Worm (Caenorhabditis elegans) whole organism, young adult: ENCODE results near the gene hrpa-1.
A peak's percentile ranks its signal among the peaks of the same experiment; 100 is the strongest.

Experiments
- B0261.1 ChIP-seq: sonication (generic microtip); optimal IDR thresholded peaks from 2 replicates; lab custom pipeline; 2016; ENCODE audit warnings: mild to moderate bottlenecking, missing genetic modification characterization, moderate library complexity, missing compliant biosample characterization
- C06A6.2 ChIP-seq: fragments of 200-800 bp; sonication (Bioruptor generic); conservative IDR thresholded peaks from 2 replicates; pipeline ENCODE4 v1.3.6; 2022; ENCODE audit warnings: missing genetic modification characterization, missing compliant biosample characterization
- F23B12.7 ChIP-seq: sonication (generic microtip); optimal IDR thresholded peaks from 2 replicates; lab custom pipeline; 2017; ENCODE audit warnings: missing genetic modification characterization, mild to moderate bottlenecking, missing compliant biosample characterization, antibody characterized with exemption, moderate library complexity; ENCODE audit not compliant: insufficient read depth
- F37B4.10 ChIP-seq: fragments of 200-800 bp; sonication (Bioruptor generic); IDR thresholded peaks from 2 replicates; pipeline ENCODE4 v1.3.6; 2022; ENCODE audit warnings: missing genetic modification characterization, missing compliant biosample characterization
- F52B5.7 ChIP-seq: sonication (generic microtip); optimal IDR thresholded peaks from 2 replicates; lab custom pipeline; 2016; ENCODE audit warnings: mild to moderate bottlenecking, missing genetic modification characterization, missing compliant biosample characterization
- F55B11.4 ChIP-seq: sonication (generic microtip); optimal IDR thresholded peaks from 2 replicates; lab custom pipeline; 2016; ENCODE audit warnings: missing compliant biosample characterization, missing genetic modification characterization, borderline replicate concordance; ENCODE audit not compliant: insufficient read depth
- F57C9.4 ChIP-seq: sonication (generic microtip); optimal IDR thresholded peaks from 2 replicates; lab custom pipeline; 2017; ENCODE audit warnings: mild to moderate bottlenecking, missing genetic modification characterization, missing compliant biosample characterization
- Y67H2A.10 ChIP-seq: fragments of 200-800 bp; sonication (Bioruptor generic); conservative IDR thresholded peaks from 2 replicates; pipeline ENCODE4 v1.3.6; 2022; ENCODE audit warnings: missing genetic modification reagents, missing genetic modification characterization, missing compliant biosample characterization
- Y79H2A.3 ChIP-seq: fragments of 200-800 bp; sonication (Bioruptor generic); conservative IDR thresholded peaks from 2 replicates; pipeline ENCODE4 v1.3.6; 2022; ENCODE audit warnings: missing genetic modification reagents, missing genetic modification characterization, missing compliant biosample characterization
- aptf-2 ChIP-seq: fragments of 200-800 bp; sonication (Bioruptor generic); conservative IDR thresholded peaks from 2 replicates; pipeline ENCODE4 v1.3.6; 2022; ENCODE audit warnings: missing genetic modification reagents, missing genetic modification characterization, missing compliant biosample characterization
- athp-1 ChIP-seq: sonication (generic microtip); optimal IDR thresholded peaks from 2 replicates; lab custom pipeline; 2017; ENCODE audit warnings: mild to moderate bottlenecking, missing genetic modification characterization, missing compliant biosample characterization
- attf-3 ChIP-seq: fragments of 200-800 bp; sonication (Bioruptor generic); conservative IDR thresholded peaks from 2 replicates; pipeline ENCODE4 v1.3.6; 2022; ENCODE audit warnings: missing genetic modification reagents, missing genetic modification characterization, missing compliant biosample characterization
- bed-1 ChIP-seq: fragments of 200-800 bp; sonication (Bioruptor generic); IDR thresholded peaks from 2 replicates; pipeline ENCODE4 v1.3.6; 2022; ENCODE audit warnings: missing genetic modification reagents, missing genetic modification characterization, missing compliant biosample characterization
- cebp-2 ChIP-seq: fragments of 200-800 bp; sonication (Bioruptor generic); IDR thresholded peaks from 2 replicates; pipeline ENCODE4 v1.3.6; 2022; ENCODE audit warnings: missing genetic modification characterization, missing compliant biosample characterization
- ceh-27 ChIP-seq: fragments of 200-800 bp; sonication (Bioruptor generic); optimal IDR thresholded peaks from 2 replicates; lab custom pipeline; 2018; ENCODE audit warnings: mild to moderate bottlenecking, missing genetic modification characterization, moderate library complexity, missing compliant biosample characterization
- ceh-79 ChIP-seq: sonication (generic microtip); optimal IDR thresholded peaks from 2 replicates; lab custom pipeline; 2017; ENCODE audit warnings: mild to moderate bottlenecking, missing genetic modification characterization, missing compliant biosample characterization
- chd-7 ChIP-seq: sonication (generic microtip); optimal IDR thresholded peaks from 2 replicates; lab custom pipeline; 2016; ENCODE audit warnings: mild to moderate bottlenecking, missing genetic modification characterization, moderate library complexity, missing compliant biosample characterization
- dpff-1 ChIP-seq: sonication (generic microtip); optimal IDR thresholded peaks from 2 replicates; lab custom pipeline; 2017; ENCODE audit warnings: mild to moderate bottlenecking, missing genetic modification characterization, missing compliant biosample characterization
- egrh-3 ChIP-seq: fragments of 200-800 bp; sonication (Bioruptor generic); IDR thresholded peaks from 2 replicates; pipeline ENCODE4 v1.3.6; 2022; ENCODE audit warnings: missing genetic modification reagents, missing genetic modification characterization, missing compliant biosample characterization
- ekl-4 ChIP-seq: fragments of 200-800 bp; sonication (Bioruptor generic); IDR thresholded peaks from 2 replicates; pipeline ENCODE4 v1.3.6; 2022; ENCODE audit warnings: missing genetic modification reagents, missing genetic modification characterization, missing compliant biosample characterization
- him-1 ChIP-seq: sonication (generic microtip); optimal IDR thresholded peaks from 2 replicates; lab custom pipeline; 2016; ENCODE audit warnings: missing genotype, missing genetic modification reagents, missing genetic modification characterization, missing compliant biosample characterization
- hmg-20 ChIP-seq: fragments of 200-800 bp; sonication (Bioruptor generic); IDR thresholded peaks from 2 replicates; pipeline ENCODE4 v1.3.6; 2022; ENCODE audit warnings: missing genetic modification reagents, missing genetic modification characterization, missing compliant biosample characterization
- hsf-1 ChIP-seq: fragments of 200-800 bp; sonication (Bioruptor generic); IDR thresholded peaks from 2 replicates; pipeline ENCODE4 v1.3.6; 2022; ENCODE audit warnings: missing genetic modification reagents, missing genetic modification characterization, missing compliant biosample characterization
- lag-1 ChIP-seq: fragments of 200-800 bp; sonication (Bioruptor generic); IDR thresholded peaks from 2 replicates; pipeline ENCODE4 v1.3.6; 2022; ENCODE audit warnings: missing genetic modification reagents, missing genetic modification characterization, missing compliant biosample characterization
- lin-35 ChIP-seq, 3 experiments: fragments of 150-350 bp in 2 of 3; sonication (generic microtip) in 1 of 3; optimal IDR thresholded peaks; 2 replicates each; lab custom pipeline; 2014 to 2018; ENCODE audit warnings: missing biosample characterization in 3 of 3, missing genetic modification characterization in 3 of 3, missing genetic modification reagents in 3 of 3
- lin-40 ChIP-seq: sonication (generic microtip); optimal IDR thresholded peaks from 2 replicates; lab custom pipeline; 2016; ENCODE audit warnings: missing genetic modification characterization, mild to moderate bottlenecking, missing compliant biosample characterization, missing genotype, missing genetic modification reagents
- lsl-1 ChIP-seq: fragments of 200-800 bp; sonication (Bioruptor generic); optimal IDR thresholded peaks from 2 replicates; lab custom pipeline; 2018; ENCODE audit warnings: mild to moderate bottlenecking, missing genetic modification characterization, moderate library complexity, missing compliant biosample characterization
- lsy-27 ChIP-seq: sonication (generic microtip); optimal IDR thresholded peaks from 2 replicates; lab custom pipeline; 2017; ENCODE audit warnings: missing genetic modification characterization, mild to moderate bottlenecking, missing compliant biosample characterization, antibody characterized with exemption, missing genotype, borderline replicate concordance; ENCODE audit not compliant: insufficient read depth
- madf-3 ChIP-seq: fragments of 200-800 bp; sonication (Bioruptor generic); IDR thresholded peaks from 2 replicates; pipeline ENCODE4 v1.3.6; 2022; ENCODE audit warnings: missing genetic modification reagents, missing genetic modification characterization, missing compliant biosample characterization
- mcd-1 ChIP-seq: fragments of 200-800 bp; sonication (Bioruptor generic); IDR thresholded peaks from 2 replicates; pipeline ENCODE4 v1.3.6; 2022; ENCODE audit warnings: missing genetic modification reagents, missing genetic modification characterization, missing compliant biosample characterization
- mes-4 ChIP-seq: sonication (generic microtip); optimal IDR thresholded peaks from 2 replicates; lab custom pipeline; 2016; ENCODE audit warnings: missing genotype, missing genetic modification characterization, missing compliant biosample characterization
- nfya-1 ChIP-seq: sonication (generic microtip); optimal IDR thresholded peaks from 2 replicates; lab custom pipeline; 2017; ENCODE audit warnings: antibody characterized with exemption, missing compliant biosample characterization, missing genetic modification characterization, borderline replicate concordance; ENCODE audit not compliant: insufficient read depth
- nfyb-1 ChIP-seq: fragments of 200-800 bp; sonication (Bioruptor generic); IDR thresholded peaks from 2 replicates; pipeline ENCODE4 v1.3.6; 2022; ENCODE audit warnings: missing genetic modification reagents, missing genetic modification characterization, missing compliant biosample characterization
- nhr-80 ChIP-seq: sonication (generic microtip); optimal IDR thresholded peaks from 2 replicates; lab custom pipeline; 2016; ENCODE audit warnings: missing genetic modification characterization, missing compliant biosample characterization
- nhr-90 ChIP-seq: sonication (generic microtip); optimal IDR thresholded peaks from 2 replicates; lab custom pipeline; 2016; ENCODE audit warnings: missing genotype, mild to moderate bottlenecking, missing genetic modification characterization, missing compliant biosample characterization
- rpc-1 ChIP-seq, 2 experiments: fragments of 150-350 bp in 1 of 2; sonication (generic microtip) in 1 of 2; optimal IDR thresholded peaks; 2 replicates each; lab custom pipeline; 2014 to 2018; ENCODE audit warnings: missing biosample characterization in 1 of 2, missing genetic modification characterization in 1 of 2, missing genetic modification reagents in 1 of 2, missing genotype in 1 of 2
- sdz-38 ChIP-seq: sonication (generic microtip); optimal IDR thresholded peaks from 2 replicates; lab custom pipeline; 2016; ENCODE audit warnings: missing genotype, missing genetic modification characterization, missing compliant biosample characterization
- snpc-1.1 ChIP-seq: sonication (generic microtip); optimal IDR thresholded peaks from 2 replicates; lab custom pipeline; 2017; ENCODE audit warnings: missing genetic modification characterization, mild to moderate bottlenecking, missing compliant biosample characterization, antibody characterized with exemption, moderate library complexity, missing genotype, missing genetic modification reagents; ENCODE audit not compliant: insufficient read depth
- snpc-3.4 ChIP-seq: sonication (generic microtip); optimal IDR thresholded peaks from 2 replicates; lab custom pipeline; 2017; ENCODE audit warnings: missing genetic modification characterization, mild to moderate bottlenecking, missing compliant biosample characterization, antibody characterized with exemption, moderate library complexity, missing genotype, missing genetic modification reagents
- snpc-4 ChIP-seq, 5 experiments: fragments of 150-350 bp in 1 of 5; sonication (generic microtip) in 4 of 5; optimal IDR thresholded peaks; 2 replicates each; lab custom pipeline; 2014 to 2018; ENCODE audit warnings: missing genetic modification characterization in 5 of 5, missing biosample characterization in 3 of 5, antibody characterized with exemption in 2 of 5, mild to moderate bottlenecking in 2 of 5, missing compliant biosample characterization in 2 of 5, missing genotype in 2 of 5, moderate library complexity in 2 of 5, missing genetic modification reagents in 1 of 5
- tbp1 ChIP-seq: fragments of 200-800 bp; sonication (Bioruptor generic); optimal IDR thresholded peaks from 2 replicates; lab custom pipeline; 2018; ENCODE audit warnings: mild to moderate bottlenecking, missing genetic modification characterization, missing compliant biosample characterization
- tlf-1 ChIP-seq: fragments of 200-800 bp; sonication (Bioruptor generic); optimal IDR thresholded peaks from 2 replicates; lab custom pipeline; 2018; ENCODE audit warnings: mild to moderate bottlenecking, missing genetic modification characterization, missing compliant biosample characterization
- zim-3 ChIP-seq: sonication (generic microtip); optimal IDR thresholded peaks from 2 replicates; lab custom pipeline; 2017; ENCODE audit warnings: mild to moderate bottlenecking, missing genetic modification characterization, moderate library complexity, missing compliant biosample characterization
- ztf-26 ChIP-seq: sonication (generic microtip); optimal IDR thresholded peaks from 2 replicates; lab custom pipeline; 2017; ENCODE audit warnings: missing genetic modification characterization, missing compliant biosample characterization

hrpa-1 gene

ce11 chrIV:3296578-3297549 is 41.8 kb downstream of the hrpa-1 start (continued):
- no peak for TF ChIP-seq sdz-38 (tag; lab: Kevin White, UChicago)
- no peak for TF ChIP-seq Y79H2A.3 (GFP tag; lab: Robert Waterston, UW)
- no peak for TF ChIP-seq F57C9.4 (tag; lab: Kevin White, UChicago)
- TF ChIP-seq Y67H2A.10 = no peak
- TF ChIP-seq hsf-1 (GFP tag; lab: Robert Waterston, UW) = peak; percentile 44; the same call in 1 of the 2 replicates
- TF ChIP-seq aptf-2 = no peak
- no peak for TF ChIP-seq snpc-4 (GFP tag; optimal IDR thresholded peaks at IDR 0.05; lab: Kevin White, UChicago)
- TF ChIP-seq snpc-4 (tag; optimal IDR thresholded peaks at IDR 0.05; lab: Kevin White, UChicago) = peak in 2 of 4 experiments; percentile 25 to 31
- TF ChIP-seq bed-1 (GFP tag; lab: Robert Waterston, UW) = no peak
- no peak for TF ChIP-seq ceh-27 (GFP tag; lab: Kevin White, UChicago)
- peak; percentile 51 for TF ChIP-seq chd-7 (tag; lab: Kevin White, UChicago)
- no peak for TF ChIP-seq rpc-1 (optimal IDR thresholded peaks at IDR 0.05; lab: Kevin White, UChicago)
- TF ChIP-seq rpc-1 (tag; optimal IDR thresholded peaks at IDR 0.05; lab: Kevin White, UChicago) = no peak
- no peak for TF ChIP-seq lsy-27 (tag; lab: Kevin White, UChicago)
- 0 out of 2 replicates have a peak, but pooled peaks have one; percentile 6 for TF ChIP-seq madf-3 (GFP tag; lab: Robert Waterston, UW)
- TF ChIP-seq mes-4 (tag; lab: Kevin White, UChicago) = peak; percentile 50
- no peak for TF ChIP-seq C06A6.2 (GFP tag; lab: Robert Waterston, UW)
- TF ChIP-seq tbp1 (GFP tag; lab: Kevin White, UChicago) = peak; percentile 34
- no peak for TF ChIP-seq lin-40 (tag; lab: Kevin White, UChicago)
- TF ChIP-seq F37B4.10 (GFP tag; lab: Robert Waterston, UW) = no peak
- peak; percentile 62 for TF ChIP-seq ceh-79 (tag; lab: Kevin White, UChicago)
- peak; percentile 45 for TF ChIP-seq zim-3 (tag; lab: Kevin White, UChicago)
- no peak for TF ChIP-seq F55B11.4 (tag; lab: Kevin White, UChicago)
- no peak for TF ChIP-seq snpc-1.1 (tag; lab: Kevin White, UChicago)
- TF ChIP-seq nfyb-1 (GFP tag; lab: Robert Waterston, UW) = no peak
- TF ChIP-seq ztf-26 (tag; lab: Kevin White, UChicago) = no peak
- TF ChIP-seq lsl-1 (GFP tag; lab: Kevin White, UChicago) = peak; percentile 57
- no peak for TF ChIP-seq nhr-80 (tag; lab: Kevin White, UChicago)
- TF ChIP-seq cebp-2 (GFP tag; lab: Robert Waterston, UW) = no peak
- TF ChIP-seq lin-35 (GFP tag; optimal IDR thresholded peaks at IDR 0.05; lab: Kevin White, UChicago) = peak in 2 of 3 experiments; percentile 24 to 31
- peak; percentile 45 for TF ChIP-seq tlf-1 (GFP tag; lab: Kevin White, UChicago)
- no peak for TF ChIP-seq F23B12.7 (tag; lab: Kevin White, UChicago)
- TF ChIP-seq athp-1 (tag; lab: Kevin White, UChicago) = peak; percentile 78
- TF ChIP-seq nhr-90 (tag; lab: Kevin White, UChicago) = peak; percentile 13
- TF ChIP-seq egrh-3 (GFP tag; lab: Robert Waterston, UW) = no peak
- TF ChIP-seq mcd-1 (GFP tag; lab: Robert Waterston, UW) = peak; percentile 55
- peak; percentile 4 for TF ChIP-seq snpc-3.4 (tag; lab: Kevin White, UChicago)
- peak; percentile 47 for TF ChIP-seq F52B5.7 (tag; lab: Kevin White, UChicago)
- TF ChIP-seq hmg-20 (GFP tag; lab: Robert Waterston, UW) = no peak
- TF ChIP-seq dpff-1 (tag; lab: Kevin White, UChicago) = no peak
- TF ChIP-seq ekl-4 (GFP tag; lab: Robert Waterston, UW) = no peak; the same call in 1 of the 2 replicates
- TF ChIP-seq lag-1 (GFP tag; lab: Robert Waterston, UW) = no peak
- TF ChIP-seq attf-3 (GFP tag; lab: Robert Waterston, UW) = no peak
- no peak for TF ChIP-seq B0261.1 (tag; lab: Kevin White, UChicago)
- no peak for TF ChIP-seq nfya-1 (tag; lab: Kevin White, UChicago)
- TF ChIP-seq him-1 (tag; lab: Kevin White, UChicago) = no peak
